Fruit fly (Drosophila melanogaster) whole organism, embryonic: ENCODE data around the gene CG11670.
A peak's percentile ranks its signal among the peaks of the same experiment; 100 is the strongest.

Experiments
- Asciz ChIP-seq: fragments of 200-800 bp; sonication (Bioruptor generic); optimal IDR thresholded peaks from 2 replicates; lab custom pipeline; 2017; ENCODE audit warnings: missing biosample characterization, mild to moderate bottlenecking, missing genetic modification characterization, missing genetic modification reagents
- Atf-2 ChIP-seq: fragments of 200-800 bp; sonication (Bioruptor generic); optimal IDR thresholded peaks from 2 replicates; lab custom pipeline; 2016; ENCODE audit warnings: missing biosample characterization, missing genetic modification characterization
- Atf3 ChIP-seq: fragments of 200-800 bp; sonication (Bioruptor generic); optimal IDR thresholded peaks from 3 replicates; lab custom pipeline; 2016; ENCODE audit warnings: missing biosample characterization, missing genetic modification characterization
- CG10321 ChIP-seq: fragments of 200-800 bp; sonication (Bioruptor generic); IDR thresholded peaks from 2 replicates; pipeline ENCODE4 v1.3.6; 2022; ENCODE audit warnings: missing biosample characterization, missing genetic modification characterization
- CG10979 ChIP-seq: fragments of 200-800 bp; sonication (Bioruptor generic); optimal IDR thresholded peaks from 2 replicates; lab custom pipeline; 2018; ENCODE audit warnings: missing biosample characterization, mild to moderate bottlenecking, missing genetic modification characterization, moderate library complexity
- CG11085 ChIP-seq: fragments of 200-800 bp; sonication (Bioruptor generic); IDR thresholded peaks from 2 replicates; pipeline ENCODE4 v1.3.6; 2022; ENCODE audit warnings: missing biosample characterization, missing genetic modification characterization
- CG11723 ChIP-seq: fragments of 200-800 bp; sonication (Bioruptor generic); optimal IDR thresholded peaks from 2 replicates; lab custom pipeline; 2017; ENCODE audit warnings: missing biosample characterization, mild to moderate bottlenecking, missing genetic modification characterization
- CG14710 ChIP-seq: fragments of 200-800 bp; sonication (Bioruptor generic); optimal IDR thresholded peaks from 3 replicates; lab custom pipeline; 2019; ENCODE audit warnings: missing biosample characterization, mild to moderate bottlenecking, missing genetic modification characterization, moderate library complexity
- CG15479 ChIP-seq: fragments of 200-800 bp; sonication (Bioruptor generic); optimal IDR thresholded peaks from 3 replicates; lab custom pipeline; 2019; ENCODE audit warnings: missing biosample characterization, mild to moderate bottlenecking, missing genetic modification characterization, moderate library complexity
- CG15601 ChIP-seq: fragments of 200-800 bp; sonication (Bioruptor generic); optimal IDR thresholded peaks from 3 replicates; lab custom pipeline; 2019; ENCODE audit warnings: missing biosample characterization, mild to moderate bottlenecking, missing genetic modification characterization, moderate library complexity
- CG17361 ChIP-seq: fragments of 200-800 bp; sonication (Bioruptor generic); IDR thresholded peaks from 3 replicates; pipeline ENCODE4 v1.3.6; 2022; ENCODE audit warnings: missing biosample characterization, missing genetic modification characterization
- CG17612 ChIP-seq: fragments of 200-800 bp; sonication (Bioruptor generic); IDR thresholded peaks from 2 replicates; pipeline ENCODE4 v1.3.6; 2022; ENCODE audit warnings: missing biosample characterization, missing genetic modification characterization
- CG2712 ChIP-seq: fragments of 200-800 bp; optimal IDR thresholded peaks from 3 replicates; lab custom pipeline; 2019; ENCODE audit warnings: missing biosample characterization, mild to moderate bottlenecking, missing genetic modification characterization, moderate library complexity
- CG3065 ChIP-seq: fragments of 200-800 bp; sonication (Bioruptor generic); optimal IDR thresholded peaks from 2 replicates; lab custom pipeline; 2016; ENCODE audit warnings: missing biosample characterization, missing genetic modification characterization
- CG32532 ChIP-seq: fragments of 200-800 bp; sonication (Bioruptor generic); IDR thresholded peaks from 2 replicates; pipeline ENCODE4 v1.3.6; 2022; ENCODE audit warnings: missing biosample characterization, missing genetic modification characterization
- CG7963 ChIP-seq: fragments of 200-800 bp; sonication (Bioruptor generic); IDR thresholded peaks from 3 replicates; pipeline ENCODE4 v1.3.6; 2022; ENCODE audit warnings: missing biosample characterization, missing genetic modification characterization; ENCODE audit not compliant: partially characterized antibody
- CoRest ChIP-seq: fragments of 200-800 bp; sonication (Bioruptor generic); optimal IDR thresholded peaks from 3 replicates; lab custom pipeline; 2018; ENCODE audit warnings: missing biosample characterization, mild to moderate bottlenecking, missing genetic modification characterization, moderate library complexity
- CrebB ChIP-seq: fragments of 200-800 bp; sonication (Bioruptor generic); optimal IDR thresholded peaks from 3 replicates; lab custom pipeline; 2018; ENCODE audit warnings: missing biosample characterization, mild to moderate bottlenecking, missing genetic modification characterization
- Dfd ChIP-seq, 2 experiments: fragments of >200 bp; optimal IDR thresholded peaks; 2 replicates each; lab custom pipeline; 2017; ENCODE audit warnings: missing biosample characterization in 2 of 2, missing genetic modification characterization in 2 of 2
- Fer3 ChIP-seq: fragments of 200-800 bp; sonication (Bioruptor generic); optimal IDR thresholded peaks from 2 replicates; lab custom pipeline; 2018; ENCODE audit warnings: missing biosample characterization, mild to moderate bottlenecking, missing genetic modification characterization, moderate library complexity
- Lim3 ChIP-seq: fragments of 200-800 bp; sonication (Bioruptor generic); IDR thresholded peaks from 2 replicates; pipeline ENCODE4 v1.3.6; 2022; ENCODE audit warnings: missing biosample characterization, missing genetic modification characterization
- MTF-1 ChIP-seq: fragments of 200-800 bp; sonication (Bioruptor generic); optimal IDR thresholded peaks from 2 replicates; lab custom pipeline; 2018; ENCODE audit warnings: missing biosample characterization, mild to moderate bottlenecking, missing genetic modification characterization, borderline replicate concordance
- Max ChIP-seq: fragments of 200-800 bp; sonication (Bioruptor generic); optimal IDR thresholded peaks from 2 replicates; lab custom pipeline; 2016; ENCODE audit warnings: missing biosample characterization, mild to moderate bottlenecking, missing genetic modification characterization
- Mrtf ChIP-seq: fragments of 200-800 bp; sonication (Bioruptor generic); IDR thresholded peaks from 3 replicates; pipeline ENCODE4 v1.3.6; 2022; ENCODE audit warnings: missing biosample characterization, missing genetic modification characterization
- Ravus ChIP-seq: fragments of 200-800 bp; sonication (Bioruptor generic); IDR thresholded peaks from 2 replicates; pipeline ENCODE4 v1.3.6; 2022; ENCODE audit warnings: missing biosample characterization, missing genetic modification characterization
- ato ChIP-seq: fragments of 200-800 bp; sonication (Bioruptor generic); IDR thresholded peaks from 2 replicates; pipeline ENCODE4 v1.3.6; 2022; ENCODE audit warnings: missing biosample characterization, missing genetic modification characterization; ENCODE audit not compliant: partially characterized antibody
- bab2 ChIP-seq: fragments of 200-800 bp; sonication (Bioruptor generic); optimal IDR thresholded peaks from 2 replicates; lab custom pipeline; 2016; ENCODE audit warnings: missing biosample characterization, missing genetic modification characterization
- bigmax ChIP-seq: fragments of 200-800 bp; sonication (Bioruptor generic); optimal IDR thresholded peaks from 2 replicates; lab custom pipeline; 2018; ENCODE audit warnings: missing biosample characterization, mild to moderate bottlenecking, missing genetic modification characterization
- chif ChIP-seq, 2 experiments: fragments of 200-800 bp; sonication (Bioruptor generic); optimal IDR thresholded peaks; 3 replicates each; lab custom pipeline; 2016; ENCODE audit warnings: missing biosample characterization in 2 of 2, missing genetic modification characterization in 2 of 2
- crc ChIP-seq: fragments of 200-800 bp; sonication (Bioruptor generic); optimal IDR thresholded peaks from 2 replicates; lab custom pipeline; 2016; ENCODE audit warnings: missing biosample characterization, missing genetic modification characterization
- dmrt99B ChIP-seq: fragments of 200-800 bp; sonication (Bioruptor generic); optimal IDR thresholded peaks from 2 replicates; lab custom pipeline; 2018; ENCODE audit warnings: missing biosample characterization, mild to moderate bottlenecking, missing genetic modification characterization, moderate library complexity
- gro ChIP-seq: fragments of 200-800 bp; sonication (Bioruptor generic); optimal IDR thresholded peaks from 2 replicates; lab custom pipeline; 2016; ENCODE audit warnings: missing biosample characterization, missing genetic modification characterization
- gsb ChIP-seq: fragments of 200-800 bp; sonication (Bioruptor generic); IDR thresholded peaks from 2 replicates; pipeline ENCODE4 v1.3.6; 2022; ENCODE audit warnings: missing biosample characterization, missing genetic modification characterization
- hkb ChIP-seq, 2 experiments: fragments of 200-800 bp in 1 of 2; fragments of >200 bp in 1 of 2; sonication (Bioruptor generic) in 1 of 2; IDR thresholded peaks in 1 of 2; optimal IDR thresholded peaks in 1 of 2; 2 replicates each; pipeline versions ENCODE4 v1.3.6 to Lab custom; 2017 to 2022; ENCODE audit warnings: missing biosample characterization in 1 of 2, missing genetic modification characterization in 1 of 2
- ind ChIP-seq: fragments of 200-800 bp; sonication (Bioruptor generic); optimal IDR thresholded peaks from 3 replicates; lab custom pipeline; 2016; ENCODE audit warnings: missing biosample characterization, missing genetic modification characterization
- ken ChIP-seq: fragments of 200-800 bp; sonication (Bioruptor generic); IDR thresholded peaks from 3 replicates; pipeline ENCODE4 v1.3.6; 2022; ENCODE audit warnings: missing biosample characterization, missing genetic modification characterization
- knrl ChIP-seq: fragments of 200-800 bp; sonication (Bioruptor generic); IDR thresholded peaks from 3 replicates; pipeline ENCODE4 v1.3.6; 2022; ENCODE audit warnings: missing biosample characterization, missing genetic modification characterization; ENCODE audit not compliant: partially characterized antibody
- oc ChIP-seq: fragments of 200-800 bp; sonication (Bioruptor generic); optimal IDR thresholded peaks from 2 replicates; lab custom pipeline; 2018; ENCODE audit warnings: missing biosample characterization, mild to moderate bottlenecking, missing genetic modification characterization, moderate library complexity
- org-1 ChIP-seq: fragments of 200-800 bp; sonication (Bioruptor generic); optimal IDR thresholded peaks from 2 replicates; lab custom pipeline; 2017; ENCODE audit warnings: missing biosample characterization, missing genetic modification characterization
- phol ChIP-seq: fragments of 200-800 bp; sonication (Bioruptor generic); optimal IDR thresholded peaks from 3 replicates; lab custom pipeline; 2018; ENCODE audit warnings: missing biosample characterization, mild to moderate bottlenecking, missing genetic modification characterization, moderate library complexity
- pita ChIP-seq: fragments of 200-800 bp; sonication (Bioruptor generic); optimal IDR thresholded peaks from 2 replicates; lab custom pipeline; 2017; ENCODE audit warnings: missing biosample characterization, mild to moderate bottlenecking, missing genetic modification characterization
- run ChIP-seq: fragments of 200-800 bp; sonication (Bioruptor generic); optimal IDR thresholded peaks from 3 replicates; lab custom pipeline; 2018; ENCODE audit warnings: missing biosample characterization, mild to moderate bottlenecking, missing genetic modification characterization
- schlank ChIP-seq: fragments of 200-800 bp; sonication (Bioruptor generic); optimal IDR thresholded peaks from 2 replicates; lab custom pipeline; 2018; ENCODE audit warnings: missing biosample characterization, mild to moderate bottlenecking, missing genetic modification characterization
- scrt ChIP-seq: fragments of 200-800 bp; sonication (Bioruptor generic); optimal IDR thresholded peaks from 2 replicates; lab custom pipeline; 2018; ENCODE audit warnings: missing biosample characterization, mild to moderate bottlenecking, missing genetic modification characterization, moderate library complexity
- toy ChIP-seq: fragments of 200-800 bp; sonication (Bioruptor generic); IDR thresholded peaks from 2 replicates; pipeline ENCODE4 v1.3.6; 2022; ENCODE audit warnings: missing biosample characterization, missing genetic modification characterization
- trem ChIP-seq: fragments of 200-800 bp; optimal IDR thresholded peaks from 3 replicates; lab custom pipeline; 2019; ENCODE audit warnings: missing biosample characterization, mild to moderate bottlenecking, missing genetic modification characterization, moderate library complexity
- unpg ChIP-seq: fragments of 200-800 bp; sonication (Bioruptor generic); optimal IDR thresholded peaks from 3 replicates; lab custom pipeline; 2018; ENCODE audit warnings: missing biosample characterization, mild to moderate bottlenecking, missing genetic modification characterization, moderate library complexity
- usp ChIP-seq: fragments of >200 bp; optimal IDR thresholded peaks from 2 replicates; lab custom pipeline; 2017; ENCODE audit warnings: missing biosample characterization, missing genetic modification characterization
- wor ChIP-seq: fragments of 200-800 bp; sonication (Bioruptor generic); IDR thresholded peaks from 2 replicates; pipeline ENCODE4 v1.3.6; 2022; ENCODE audit warnings: missing biosample characterization, missing genetic modification characterization
- z ChIP-seq: fragments of 200-800 bp; sonication (Bioruptor generic); IDR thresholded peaks from 3 replicates; pipeline ENCODE4 v1.3.6; 2022; ENCODE audit warnings: missing biosample characterization, missing genetic modification characterization
- zf30C ChIP-seq: fragments of 200-800 bp; sonication (Bioruptor generic); optimal IDR thresholded peaks from 3 replicates; lab custom pipeline; 2018; ENCODE audit warnings: missing biosample characterization, mild to moderate bottlenecking, missing genetic modification characterization

The CG11670 gene

DNA sequence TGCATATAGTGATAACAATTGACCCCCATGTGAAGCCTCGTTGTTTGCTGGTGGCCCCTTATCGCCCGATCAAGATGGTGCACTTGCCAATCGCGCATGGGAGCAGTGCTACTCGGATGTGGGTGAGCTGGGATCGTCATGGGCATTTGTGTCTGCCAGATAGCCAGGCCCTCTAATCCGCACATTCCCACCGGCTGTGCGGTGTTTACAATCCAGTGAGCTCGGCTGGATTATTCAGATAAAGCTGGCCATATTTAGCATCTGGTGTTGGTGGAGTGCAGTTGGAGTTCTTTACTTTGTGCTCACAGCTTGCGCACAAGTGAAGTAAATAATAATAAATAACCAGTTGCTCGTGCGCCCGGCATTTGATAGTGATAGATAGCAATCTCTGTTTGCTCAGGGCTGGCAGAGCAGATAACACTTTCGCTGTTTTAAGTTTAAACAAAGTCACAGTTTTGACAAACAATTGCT, 8.8 kb upstream of the CG11670 start (continued):
- TF ChIP-seq hkb (optimal IDR thresholded peaks at IDR 0.05; lab: Kevin White, UChicago): no peak
- TF ChIP-seq hkb (GFP tag; IDR thresholded peaks at IDR 0.05; lab: Robert Waterston, UW): no peak
- peak; percentile 42 for TF ChIP-seq scrt (GFP tag; lab: Kevin White, UChicago)
- no peak for TF ChIP-seq crc
- TF ChIP-seq ato (GFP tag; lab: Robert Waterston, UW): no peak
- TF ChIP-seq Ravus (GFP tag; lab: Robert Waterston, UW): no peak
- TF ChIP-seq CG2712: no peak
- TF ChIP-seq knrl (GFP tag; lab: Robert Waterston, UW): no peak
- peak; percentile 37 for TF ChIP-seq bab2 (GFP tag; lab: Kevin White, UChicago)
- TF ChIP-seq toy (GFP tag; lab: Robert Waterston, UW): no peak
- peak; percentile 86 for TF ChIP-seq CG15479 (GFP tag; lab: Kevin White, UChicago)
- TF ChIP-seq CG17361 (GFP tag; lab: Robert Waterston, UW): no peak
- TF ChIP-seq Fer3 (tag; lab: Kevin White, UChicago): peak; percentile 37
- TF ChIP-seq CoRest: no peak
- TF ChIP-seq Mrtf (GFP tag; lab: Robert Waterston, UW): no peak
- no peak for TF ChIP-seq gro (GFP tag; lab: Kevin White, UChicago)
- no peak for TF ChIP-seq run (tag; lab: Kevin White, UChicago)
- no peak for TF ChIP-seq CG17612
- TF ChIP-seq CG10321 (GFP tag; lab: Robert Waterston, UW): 0 out of 2 replicates have a peak, but pooled peaks have one; percentile 29
- TF ChIP-seq zf30C (GFP tag; lab: Kevin White, UChicago): no peak
- no peak for TF ChIP-seq oc
- TF ChIP-seq wor (GFP tag; lab: Robert Waterston, UW): no peak
- TF ChIP-seq CG15601 (tag; lab: Kevin White, UChicago): no peak
- TF ChIP-seq gsb (GFP tag; lab: Robert Waterston, UW): 0 out of 2 replicates have a peak, but pooled peaks have one; percentile 22
- no peak for TF ChIP-seq pita (GFP tag; lab: Kevin White, UChicago)
- peak; percentile 29 for TF ChIP-seq schlank (tag; lab: Kevin White, UChicago)
- TF ChIP-seq CG11085: no peak
- peak; percentile 80 for TF ChIP-seq Asciz
- peak; percentile 26 for TF ChIP-seq CrebB
- no peak for TF ChIP-seq Lim3 (GFP tag; lab: Robert Waterston, UW)
- no peak for TF ChIP-seq dmrt99B (tag; lab: Kevin White, UChicago)
- TF ChIP-seq usp (GFP tag; lab: Kevin White, UChicago): no peak
- 0 out of 3 replicates have a peak, but pooled peaks have one; percentile 39 for TF ChIP-seq ken (GFP tag; lab: Robert Waterston, UW)
- no peak for TF ChIP-seq CG11723
- no peak for TF ChIP-seq Atf3 (GFP tag; lab: Kevin White, UChicago)
- no peak for TF ChIP-seq Atf-2 (GFP tag; lab: Kevin White, UChicago)
- no peak for TF ChIP-seq trem (tag; lab: Kevin White, UChicago)
- TF ChIP-seq Max (GFP tag; lab: Kevin White, UChicago): no peak
- TF ChIP-seq Dfd (GFP tag; optimal IDR thresholded peaks at IDR 0.05; lab: Kevin White, UChicago): no peak
- TF ChIP-seq CG32532 (GFP tag; lab: Robert Waterston, UW): no peak
- TF ChIP-seq CG3065: no peak
- TF ChIP-seq chif (GFP tag; optimal IDR thresholded peaks at IDR 0.05; lab: Kevin White, UChicago): no peak
- TF ChIP-seq CG7963 (GFP tag; lab: Robert Waterston, UW): no peak
- TF ChIP-seq unpg (GFP tag; lab: Kevin White, UChicago): no peak
- TF ChIP-seq bigmax (GFP tag; lab: Kevin White, UChicago): no peak
- no peak for TF ChIP-seq z
- peak; percentile 27 for TF ChIP-seq CG14710 (tag; lab: Kevin White, UChicago)
- peak; percentile 30 for TF ChIP-seq CG10979
- TF ChIP-seq ind: no peak
- TF ChIP-seq phol (tag; lab: Kevin White, UChicago): peak; percentile 1
- TF ChIP-seq org-1 (GFP tag; lab: Kevin White, UChicago): peak; percentile 39
- peak; percentile 71 for TF ChIP-seq MTF-1 (GFP tag; lab: Kevin White, UChicago)
